Worm (Caenorhabditis elegans): Measurements from ENCODE around the gene Y57G11C.51.

DNA sequence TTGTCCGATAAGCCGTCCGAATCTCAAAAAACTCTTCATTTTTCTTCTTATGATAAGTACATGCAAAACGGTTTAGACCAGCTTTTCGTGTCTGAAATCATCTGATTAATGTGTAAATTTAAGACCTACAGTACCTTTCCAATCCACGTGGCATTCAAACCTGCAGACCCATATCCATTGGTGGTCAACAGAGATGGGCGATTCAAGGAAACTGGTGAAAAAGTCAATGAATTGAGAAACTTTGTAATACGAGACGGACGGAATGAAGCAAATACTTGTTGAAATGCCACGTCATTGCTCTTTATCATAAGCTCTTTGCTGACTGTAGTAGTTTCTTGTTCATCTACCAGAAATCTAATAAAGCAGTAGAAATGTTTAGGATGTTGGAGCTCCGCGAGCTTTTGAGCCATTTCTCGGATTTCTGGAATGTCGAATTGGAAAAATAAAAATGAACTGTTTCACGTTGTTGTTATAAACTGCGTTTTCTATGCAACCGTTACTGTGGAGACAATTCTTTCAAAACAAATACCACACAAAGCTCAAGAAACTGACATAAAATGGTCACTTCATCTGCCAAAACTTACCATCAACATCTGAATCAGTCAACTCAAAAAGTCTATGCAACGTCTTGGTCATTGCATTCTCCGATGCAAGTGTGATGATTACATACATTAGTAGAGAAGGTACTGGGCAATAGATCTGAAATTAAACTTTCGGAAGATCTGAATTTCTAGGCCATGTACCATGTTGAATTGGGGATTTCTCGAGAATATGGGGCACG is 10.2 kb downstream of the Y57G11C.51 start:
- no peak for TF ChIP-seq aptf-2 (GFP tag; conservative IDR thresholded peaks at IDR 0.05)
- no peak for TF ChIP-seq pbrm-1 (GFP tag; IDR thresholded peaks at IDR 0.05)

Measured in whole organism, young adult.